Fruit fly (Drosophila melanogaster): ENCODE data around the gene CG7203.

The CG7203 gene

DNA sequence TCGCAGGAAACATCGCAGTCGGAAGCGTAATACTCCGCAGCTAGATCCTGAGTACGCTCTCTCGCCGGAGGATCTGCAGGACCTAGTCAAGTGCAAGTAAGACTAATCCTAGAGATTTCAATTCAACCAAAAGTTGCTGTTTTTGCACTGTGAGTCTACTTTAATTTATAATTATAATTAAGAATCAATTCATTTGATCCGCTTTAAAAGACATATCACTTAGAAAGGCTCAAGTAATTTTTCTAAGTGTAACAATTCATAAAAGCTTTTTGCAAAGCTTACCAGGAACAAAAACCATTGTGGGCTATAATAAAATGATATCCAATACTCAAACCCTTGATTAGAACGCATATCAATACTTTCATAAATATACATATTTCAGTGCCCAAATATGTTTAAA lies 3.8 kb upstream of the CG7203 start:
- no peak for TF ChIP-seq GATAd (GFP tag; optimal IDR thresholded peaks at IDR 0.05)
- TF ChIP-seq HLH106 (tag; optimal IDR thresholded peaks at IDR 0.05) = no peak
- no peak for TF ChIP-seq Vsx2 (GFP tag; optimal IDR thresholded peaks at IDR 0.05; ENCODE audit: partially characterized antibody)

- TF ChIP-seq lola (GFP tag; optimal IDR thresholded peaks at IDR 0.05) (no peak), dmrt93B (GFP tag; optimal IDR thresholded peaks at IDR 0.05) (no peak), Sp1 (GFP tag; optimal IDR thresholded peaks at IDR 0.05) (no peak), fru (GFP tag; optimal IDR thresholded peaks at IDR 0.05) (no peak), sage (GFP tag; optimal IDR thresholded peaks at IDR 0.05) (no peak), foxo (GFP tag; optimal IDR thresholded peaks at IDR 0.05) (no peak), pan (optimal IDR thresholded peaks at IDR 0.05) (no peak), Rel (GFP tag; optimal IDR thresholded peaks at IDR 0.05) (no peak), Rel (tag; optimal IDR thresholded peaks at IDR 0.05) (no peak), tai (GFP tag; optimal IDR thresholded peaks at IDR 0.05) (no peak), Vsx2 (GFP tag; optimal IDR thresholded peaks at IDR 0.05; ENCODE audit: partially characterized antibody) (no peak), Abd-B (GFP tag; optimal IDR thresholded peaks at IDR 0.05) (no peak), sv (GFP tag; optimal IDR thresholded peaks at IDR 0.05) (no peak), CG32264 (GFP tag; optimal IDR thresholded peaks at IDR 0.05) (no peak), Jra (GFP tag; optimal IDR thresholded peaks at IDR 0.05) (no peak), dsf (GFP tag; optimal IDR thresholded peaks at IDR 0.05; ENCODE audit: borderline replicate concordance) (no peak), Dfd (GFP tag; optimal IDR thresholded peaks at IDR 0.05) (no peak), Hr83 (GFP tag; optimal IDR thresholded peaks at IDR 0.05; ENCODE audit: poor library complexity, severe bottlenecking) (no peak), psq (GFP tag; optimal IDR thresholded peaks at IDR 0.05) (no peak)
These were observed 1.6 kb upstream of the CG7203 start for dm6 chr2L:7754539-7754938.

DNA sequence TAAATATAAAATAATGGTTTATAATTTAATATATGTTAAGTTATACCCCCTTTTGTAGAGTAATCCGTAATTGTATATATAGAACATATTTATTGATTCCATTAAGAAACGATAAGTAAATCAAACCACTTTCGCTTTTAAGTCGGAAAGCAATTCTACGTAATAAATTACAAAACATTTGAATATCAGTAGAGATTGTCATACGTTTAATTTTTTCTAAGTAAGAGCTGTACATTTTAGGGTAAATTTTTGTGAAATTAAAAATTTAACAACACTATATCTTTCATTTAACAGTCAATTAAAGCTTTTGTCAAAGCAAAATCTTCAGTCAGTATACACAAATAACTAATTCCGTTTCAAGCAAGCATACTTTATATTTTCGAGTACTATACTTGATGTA lies 888 bp upstream of the CG7203 start, which contains the start of gene CG46025:
TSS of gene CG46025 (plus strand) at position 301 of the 400 bp plus-strand sequence.
- TF ChIP-seq jim (GFP tag; optimal IDR thresholded peaks at IDR 0.05) (no peak), sv (GFP tag; optimal IDR thresholded peaks at IDR 0.05) (no peak), CG32264 (GFP tag; optimal IDR thresholded peaks at IDR 0.05) (no peak)

DNA sequence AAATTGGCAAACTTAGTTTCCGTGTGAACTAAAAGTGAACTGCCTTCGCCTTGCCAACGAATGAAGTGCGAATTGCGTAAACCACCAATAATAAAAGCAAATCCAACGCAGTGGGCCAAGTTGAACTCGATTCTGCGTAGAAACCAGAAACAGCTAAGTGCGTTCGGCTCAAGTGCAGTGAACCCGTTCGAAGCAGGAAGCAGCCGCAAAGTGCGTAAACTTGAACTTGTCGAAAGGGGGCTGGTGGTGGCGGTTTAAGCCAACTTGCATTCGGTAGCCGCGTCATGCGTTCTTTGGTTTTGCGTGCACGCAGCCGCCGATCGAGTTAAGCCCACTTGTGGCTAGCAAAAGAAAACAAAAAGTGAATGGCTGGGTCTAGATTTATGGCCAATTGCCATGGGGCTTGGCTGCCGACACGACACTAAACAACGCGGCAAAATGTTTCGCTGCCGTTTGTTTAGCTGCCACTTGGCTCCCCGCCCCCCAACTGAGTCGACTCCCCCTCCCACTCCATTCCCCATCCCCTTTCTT lies 2.3 kb downstream of the CG7203 start:
- TF ChIP-seq GATAd (GFP tag; optimal IDR thresholded peaks at IDR 0.05) (no peak), woc (GFP tag; optimal IDR thresholded peaks at IDR 0.05) (no peak), Rel (GFP tag; optimal IDR thresholded peaks at IDR 0.05) (no peak), Rel (tag; optimal IDR thresholded peaks at IDR 0.05) (no peak), OdsH (GFP tag; optimal IDR thresholded peaks at IDR 0.05) (no peak)

DNA sequence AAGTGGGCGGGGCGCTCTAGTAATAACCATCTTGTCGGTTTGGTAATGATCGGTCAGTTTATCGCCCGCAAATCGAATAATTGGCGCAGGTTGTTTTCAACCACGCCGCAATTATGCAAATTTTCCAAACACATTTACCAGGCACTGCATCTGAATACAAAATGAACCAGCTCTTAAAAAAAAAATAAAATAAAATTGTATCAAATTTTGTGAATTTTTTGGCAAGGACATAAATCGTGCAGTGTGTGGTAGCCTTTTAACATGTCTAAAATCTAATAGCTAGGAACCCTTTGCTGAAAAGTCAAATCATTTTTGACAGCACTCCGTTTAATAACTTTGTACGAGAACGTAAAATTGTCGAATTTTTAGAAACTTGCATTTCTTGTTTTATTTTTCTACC lies 6.0 kb downstream of the CG7203 start, which contains the start of gene ATPsynGL:
TSS of gene ATPsynGL (plus strand) at position 301 of the 400 bp plus-strand sequence.
- no peak for TF ChIP-seq pan (optimal IDR thresholded peaks at IDR 0.05)
- no peak for TF ChIP-seq OdsH (GFP tag; optimal IDR thresholded peaks at IDR 0.05)
- no peak for TF ChIP-seq CrebA (GFP tag; optimal IDR thresholded peaks at IDR 0.05; ENCODE audit: borderline replicate concordance)
- no peak for TF ChIP-seq rgr (GFP tag; optimal IDR thresholded peaks at IDR 0.05)
- TF ChIP-seq CG32264 (GFP tag; optimal IDR thresholded peaks at IDR 0.05) = no peak
- TF ChIP-seq GATAd (GFP tag; optimal IDR thresholded peaks at IDR 0.05) = no peak
- no peak for TF ChIP-seq Mio (GFP tag; optimal IDR thresholded peaks at IDR 0.05)
- no peak for TF ChIP-seq Vsx2 (GFP tag; optimal IDR thresholded peaks at IDR 0.05; ENCODE audit: partially characterized antibody)

DNA sequence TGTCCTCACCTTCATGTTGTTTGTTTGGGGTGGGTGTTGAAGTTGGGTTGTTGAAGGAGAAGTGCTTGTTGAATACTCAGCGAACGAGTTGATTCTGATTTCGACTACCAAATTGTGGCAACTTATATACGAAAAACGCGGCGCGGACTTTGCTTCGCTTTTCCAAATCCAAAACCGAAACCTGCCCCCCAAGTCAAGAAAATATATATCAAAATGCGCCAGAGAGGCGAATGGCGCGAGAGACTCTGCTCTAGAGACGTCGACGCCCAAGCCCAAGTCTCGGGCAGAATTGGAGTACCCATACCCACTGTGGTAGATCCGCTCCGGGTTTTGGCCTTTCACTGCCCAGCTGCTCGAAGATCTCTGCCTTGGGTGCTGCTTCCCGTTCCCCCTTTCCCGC lies 8.2 kb downstream of the CG7203 start, which contains the start of gene CG7214:
TSS of gene CG7214 (minus strand) at position 101 of the 400 bp plus-strand sequence.
- no peak for TF ChIP-seq psq (GFP tag; optimal IDR thresholded peaks at IDR 0.05)
- TF ChIP-seq Dif (GFP tag; optimal IDR thresholded peaks at IDR 0.05; ENCODE audit: partially characterized antibody) = no peak
- TF ChIP-seq Hr78 (GFP tag; optimal IDR thresholded peaks at IDR 0.05) = no peak
- TF ChIP-seq CG32264 (GFP tag; optimal IDR thresholded peaks at IDR 0.05) = no peak
- no peak for TF ChIP-seq dmrt93B (GFP tag; optimal IDR thresholded peaks at IDR 0.05)
- TF ChIP-seq h (GFP tag; optimal IDR thresholded peaks at IDR 0.05) = no peak
- TF ChIP-seq br (GFP tag; optimal IDR thresholded peaks at IDR 0.05) = no peak
- TF ChIP-seq Abd-B (GFP tag; optimal IDR thresholded peaks at IDR 0.05) = no peak
- TF ChIP-seq usp (GFP tag; optimal IDR thresholded peaks at IDR 0.05) = no peak
- no peak for TF ChIP-seq ey (GFP tag; optimal IDR thresholded peaks at IDR 0.05)
- TF ChIP-seq sv (GFP tag; optimal IDR thresholded peaks at IDR 0.05) = no peak
- no peak for TF ChIP-seq Hr83 (GFP tag; optimal IDR thresholded peaks at IDR 0.05; ENCODE audit: poor library complexity, severe bottlenecking)
- TF ChIP-seq fru (GFP tag; optimal IDR thresholded peaks at IDR 0.05) = no peak
- no peak for TF ChIP-seq Vsx2 (GFP tag; optimal IDR thresholded peaks at IDR 0.05; ENCODE audit: partially characterized antibody)
- no peak for TF ChIP-seq pan (optimal IDR thresholded peaks at IDR 0.05)
- no peak for TF ChIP-seq foxo (GFP tag; optimal IDR thresholded peaks at IDR 0.05)
